Worm (Caenorhabditis elegans) whole organism, L2 larva: ENCODE results near the gene F07A11.4.
A peak's percentile ranks its signal among the peaks of the same experiment; 100 is the strongest.

Experiments used
- C34F6.9 ChIP-seq: fragments of 150-350 bp; optimal IDR thresholded peaks from 2 replicates; lab custom pipeline; 2014; ENCODE audit warnings: missing biosample characterization, missing genetic modification characterization
- F13H6.1 ChIP-seq: sonication (generic microtip); optimal IDR thresholded peaks from 2 replicates; lab custom pipeline; 2016; ENCODE audit warnings: missing genetic modification characterization, missing compliant biosample characterization
- R02D3.7 ChIP-seq: fragments of 150-350 bp; optimal IDR thresholded peaks from 2 replicates; lab custom pipeline; 2014; ENCODE audit warnings: missing biosample characterization, missing genetic modification characterization
- Y55F3AM.14 ChIP-seq: fragments of 200-800 bp; sonication (Bioruptor generic); optimal IDR thresholded peaks from 2 replicates; lab custom pipeline; 2018; ENCODE audit warnings: mild to moderate bottlenecking, missing genetic modification characterization, missing compliant biosample characterization
- ZK546.5 ChIP-seq: sonication (generic microtip); optimal IDR thresholded peaks from 2 replicates; lab custom pipeline; 2017; ENCODE audit warnings: missing biosample characterization, missing genetic modification characterization
- alr-1 ChIP-seq: fragments of 150-350 bp; optimal IDR thresholded peaks from 2 replicates; lab custom pipeline; 2014; ENCODE audit warnings: missing biosample characterization, missing genetic modification characterization
- aly-2 ChIP-seq: fragments of 150-350 bp; optimal IDR thresholded peaks from 2 replicates; lab custom pipeline; 2014; ENCODE audit warnings: missing biosample characterization, missing genetic modification characterization
- ama-1 ChIP-seq: fragments of 150-350 bp; optimal IDR thresholded peaks from 2 replicates; lab custom pipeline; 2018; ENCODE audit warnings: inconsistent platforms
- blmp-1 ChIP-seq: sonication (generic microtip); optimal IDR thresholded peaks from 2 replicates; lab custom pipeline; 2017; ENCODE audit warnings: missing genetic modification characterization, mild to moderate bottlenecking, missing compliant biosample characterization, antibody characterized with exemption, moderate library complexity; ENCODE audit not compliant: insufficient read depth
- ceh-16 ChIP-seq: fragments of 150-350 bp; optimal IDR thresholded peaks from 2 replicates; lab custom pipeline; 2014; ENCODE audit warnings: missing biosample characterization, missing genetic modification characterization
- ceh-82 ChIP-seq: fragments of 150-350 bp; optimal IDR thresholded peaks from 2 replicates; lab custom pipeline; 2014; ENCODE audit warnings: missing biosample characterization, missing genetic modification characterization
- crh-2 ChIP-seq: sonication (generic microtip); optimal IDR thresholded peaks from 2 replicates; lab custom pipeline; 2017; ENCODE audit warnings: missing biosample characterization, missing genetic modification characterization
- dmd-4 ChIP-seq: sonication (generic microtip); optimal IDR thresholded peaks from 2 replicates; lab custom pipeline; 2017; ENCODE audit warnings: missing biosample characterization, missing genetic modification characterization
- egl-27 ChIP-seq: sonication (generic microtip); optimal IDR thresholded peaks from 3 replicates; lab custom pipeline; 2017; ENCODE audit warnings: missing biosample characterization, missing genetic modification reagents, missing genetic modification characterization
- elt-1 ChIP-seq: fragments of 150-350 bp; optimal IDR thresholded peaks from 2 replicates; lab custom pipeline; 2014; ENCODE audit warnings: missing biosample characterization, missing genetic modification characterization
- elt-3 ChIP-seq: sonication (generic microtip); optimal IDR thresholded peaks from 2 replicates; lab custom pipeline; 2017; ENCODE audit warnings: missing biosample characterization, missing genetic modification characterization
- fos-1 ChIP-seq: fragments of 150-350 bp; optimal IDR thresholded peaks from 2 replicates; lab custom pipeline; 2014; ENCODE audit warnings: missing biosample characterization, missing genetic modification characterization
- lin-11 ChIP-seq: fragments of 150-350 bp; sonication (generic microtip); optimal IDR thresholded peaks from 2 replicates; lab custom pipeline; 2014; ENCODE audit warnings: missing biosample characterization, missing genetic modification characterization, inconsistent platforms, mixed read lengths
- lin-13 ChIP-seq: fragments of 150-350 bp; optimal IDR thresholded peaks from 2 replicates; lab custom pipeline; 2014; ENCODE audit warnings: missing biosample characterization, missing genetic modification reagents, missing genetic modification characterization
- lin-39 ChIP-seq: fragments of 150-350 bp; optimal IDR thresholded peaks from 2 replicates; lab custom pipeline; 2014; ENCODE audit warnings: missing biosample characterization, missing genetic modification reagents, missing genetic modification characterization
- lsy-2 ChIP-seq, 2 experiments: fragments of 150-350 bp in 1 of 2; sonication (generic microtip) in 1 of 2; optimal IDR thresholded peaks; 2 replicates each; lab custom pipeline; 2014 to 2017; ENCODE audit warnings: missing biosample characterization in 2 of 2, missing genetic modification characterization in 2 of 2
- mab-5 ChIP-seq: fragments of 150-350 bp; optimal IDR thresholded peaks from 2 replicates; lab custom pipeline; 2014; ENCODE audit warnings: missing biosample characterization, missing genetic modification characterization
- mbf-1 ChIP-seq: sonication (generic microtip); optimal IDR thresholded peaks from 2 replicates; lab custom pipeline; 2017; ENCODE audit warnings: missing biosample characterization, missing genetic modification characterization
- mdl-1 ChIP-seq, 2 experiments: fragments of 150-350 bp in 1 of 2; sonication (generic microtip) in 1 of 2; optimal IDR thresholded peaks; 2 replicates each; lab custom pipeline; 2017; ENCODE audit warnings: missing biosample characterization in 2 of 2, missing genetic modification characterization in 2 of 2
- nhr-10 ChIP-seq: sonication (generic microtip); optimal IDR thresholded peaks from 2 replicates; lab custom pipeline; 2017; ENCODE audit warnings: missing biosample characterization, missing genetic modification characterization
- nhr-129 ChIP-seq: fragments of 150-350 bp; optimal IDR thresholded peaks from 2 replicates; lab custom pipeline; 2014; ENCODE audit warnings: missing biosample characterization, missing genetic modification characterization
- nhr-21 ChIP-seq: fragments of 150-350 bp; optimal IDR thresholded peaks from 2 replicates; lab custom pipeline; 2014; ENCODE audit warnings: missing biosample characterization, missing genetic modification characterization
- nhr-23 ChIP-seq: fragments of 150-350 bp; optimal IDR thresholded peaks from 2 replicates; lab custom pipeline; 2014; ENCODE audit warnings: missing biosample characterization, missing genetic modification reagents, missing genetic modification characterization
- nhr-237 ChIP-seq: fragments of 150-350 bp; optimal IDR thresholded peaks from 2 replicates; lab custom pipeline; 2014; ENCODE audit warnings: missing biosample characterization, missing genetic modification characterization
- nhr-25 ChIP-seq: fragments of 150-350 bp; sonication (generic microtip); optimal IDR thresholded peaks from 3 replicates; lab custom pipeline; 2014; ENCODE audit warnings: missing biosample characterization, missing genetic modification characterization
- nhr-6 ChIP-seq: fragments of 150-350 bp; optimal IDR thresholded peaks from 2 replicates; lab custom pipeline; 2014; ENCODE audit warnings: missing biosample characterization, missing genetic modification characterization
- peb-1 ChIP-seq: fragments of 150-350 bp; optimal IDR thresholded peaks from 2 replicates; lab custom pipeline; 2014; ENCODE audit warnings: missing biosample characterization, missing genetic modification characterization
- sem-4 ChIP-seq: fragments of 150-350 bp; optimal IDR thresholded peaks from 2 replicates; lab custom pipeline; 2014; ENCODE audit warnings: missing biosample characterization, missing genetic modification reagents, missing genetic modification characterization
- skn-1 ChIP-seq: sonication (generic microtip); optimal IDR thresholded peaks from 2 replicates; lab custom pipeline; 2017; ENCODE audit warnings: missing biosample characterization, missing genetic modification characterization
- sma-3 ChIP-seq: sonication (generic microtip); optimal IDR thresholded peaks from 2 replicates; lab custom pipeline; 2016; ENCODE audit warnings: missing genetic modification reagents, missing genetic modification characterization, missing compliant biosample characterization
- sma-9 ChIP-seq, 2 experiments: fragments of 150-350 bp in 1 of 2; sonication (generic microtip) in 1 of 2; optimal IDR thresholded peaks; 2 replicates each; lab custom pipeline; 2014 to 2016; ENCODE audit warnings: missing genetic modification characterization in 2 of 2, mild to moderate bottlenecking in 1 of 2, missing biosample characterization in 1 of 2, missing compliant biosample characterization in 1 of 2, missing genetic modification reagents in 1 of 2, moderate library complexity in 1 of 2
- unc-39 ChIP-seq: fragments of 150-350 bp; optimal IDR thresholded peaks from 2 replicates; lab custom pipeline; 2014; ENCODE audit warnings: missing biosample characterization, missing genetic modification characterization
- unc-55 ChIP-seq: fragments of 150-350 bp; sonication (generic microtip); optimal IDR thresholded peaks from 3 replicates; lab custom pipeline; 2014; ENCODE audit warnings: missing biosample characterization, missing genetic modification reagents, missing genetic modification characterization
- unc-62 ChIP-seq: fragments of 150-350 bp; optimal IDR thresholded peaks from 2 replicates; lab custom pipeline; 2014; ENCODE audit warnings: missing biosample characterization, missing genetic modification reagents, missing genetic modification characterization
- zag-1 ChIP-seq: fragments of 150-350 bp; optimal IDR thresholded peaks from 2 replicates; lab custom pipeline; 2014; ENCODE audit warnings: missing biosample characterization, missing genetic modification characterization
- ztf-1 ChIP-seq: fragments of 200-800 bp; sonication (Bioruptor generic); conservative IDR thresholded peaks from 2 replicates; pipeline ENCODE4 v1.3.6; 2022; ENCODE audit warnings: missing genetic modification characterization, missing compliant biosample characterization
- ztf-11 ChIP-seq: sonication (generic microtip); optimal IDR thresholded peaks from 2 replicates; lab custom pipeline; 2017; ENCODE audit warnings: missing biosample characterization, missing genetic modification characterization
- ztf-4 ChIP-seq: fragments of 150-350 bp; optimal IDR thresholded peaks from 2 replicates; lab custom pipeline; 2014; ENCODE audit warnings: missing biosample characterization, missing genetic modification characterization

F07A11.4 gene

ce11 chrII:11632689-11633088 is 31.9 kb downstream of the F07A11.4 start:
- TF ChIP-seq crh-2 (tag; lab: Kevin White, UChicago) = peak; percentile 38
- no peak for TF ChIP-seq ama-1 (lab: Kevin White, UChicago)
- peak; percentile 43 for TF ChIP-seq nhr-21
- TF ChIP-seq egl-27 (tag; lab: Kevin White, UChicago) = peak; percentile 41
- peak; percentile 47 for TF ChIP-seq nhr-25 (tag; lab: Kevin White, UChicago)
- TF ChIP-seq lsy-2 (tag; optimal IDR thresholded peaks at IDR 0.05; lab: Kevin White, UChicago) = peak in 1 of 2 experiments; percentile 41
- TF ChIP-seq fos-1 (tag; lab: Kevin White, UChicago) = peak; percentile 50
- peak; percentile 61 for TF ChIP-seq C34F6.9 (tag; lab: Kevin White, UChicago)
- no peak for TF ChIP-seq ZK546.5 (tag; lab: Kevin White, UChicago)
- TF ChIP-seq unc-55 (GFP tag; lab: Kevin White, UChicago) = peak; percentile 54
- TF ChIP-seq unc-39 = no peak
- no peak for TF ChIP-seq sem-4 (tag; lab: Kevin White, UChicago)
- TF ChIP-seq F13H6.1 = peak; percentile 67
- TF ChIP-seq nhr-6 (tag; lab: Kevin White, UChicago) = no peak
- TF ChIP-seq blmp-1 (tag; lab: Kevin White, UChicago) = peak; percentile 44
- no peak for TF ChIP-seq lin-11 (tag; lab: Kevin White, UChicago)
- TF ChIP-seq nhr-129 (tag; lab: Kevin White, UChicago) = peak; percentile 80
- TF ChIP-seq zag-1 (tag; lab: Kevin White, UChicago) = no peak
- TF ChIP-seq ztf-11 (tag; lab: Kevin White, UChicago) = no peak
- peak; percentile 5 to 27 for TF ChIP-seq mdl-1 (tag; optimal IDR thresholded peaks at IDR 0.05; lab: Kevin White, UChicago)
- peak; percentile 77 for TF ChIP-seq sma-9 (GFP tag; optimal IDR thresholded peaks at IDR 0.05; lab: Kevin White, UChicago)
- TF ChIP-seq sma-9 (tag; optimal IDR thresholded peaks at IDR 0.05; lab: Kevin White, UChicago) = no peak
- TF ChIP-seq nhr-23 (tag; lab: Kevin White, UChicago) = no peak
- TF ChIP-seq R02D3.7 (tag; lab: Kevin White, UChicago) = no peak
- TF ChIP-seq sma-3 (GFP tag; lab: Kevin White, UChicago) = peak; percentile 15
- peak; percentile 15 for TF ChIP-seq lin-13 (GFP tag; lab: Kevin White, UChicago)

- no peak for TF ChIP-seq peb-1 (tag; lab: Kevin White, UChicago)
- no peak for TF ChIP-seq sma-9 (GFP tag; optimal IDR thresholded peaks at IDR 0.05; lab: Kevin White, UChicago)
- no peak for TF ChIP-seq sma-9 (tag; optimal IDR thresholded peaks at IDR 0.05; lab: Kevin White, UChicago)
- no peak for TF ChIP-seq unc-39
- no peak for TF ChIP-seq nhr-237 (tag; lab: Kevin White, UChicago)
- TF ChIP-seq elt-1 (tag; lab: Kevin White, UChicago) = no peak
- TF ChIP-seq dmd-4 = no peak
- TF ChIP-seq lin-11 (tag; lab: Kevin White, UChicago) = no peak
- no peak for TF ChIP-seq lin-39
- no peak for TF ChIP-seq aly-2 (tag; lab: Kevin White, UChicago)
- no peak for TF ChIP-seq ceh-82
These were observed 32.7 kb downstream of the F07A11.4 start, which contains the start of gene din-1 for ce11 chrII:11633509-11633908. din-1 (minus strand) TSS chrII:11633609.

ce11 chrII:11634057-11634676 is 33.4 kb downstream of the F07A11.4 start:
- TF ChIP-seq ztf-1 (GFP tag; lab: Robert Waterston, UW) = no peak
- TF ChIP-seq alr-1 (tag; lab: Kevin White, UChicago) = no peak
- no peak for TF ChIP-seq ceh-16 (tag; lab: Kevin White, UChicago)
- peak; percentile 90 for TF ChIP-seq crh-2 (tag; lab: Kevin White, UChicago)
- TF ChIP-seq ZK546.5 (tag; lab: Kevin White, UChicago) = no peak
- TF ChIP-seq unc-62 (GFP tag; lab: Kevin White, UChicago) = no peak
- no peak for TF ChIP-seq ztf-11 (tag; lab: Kevin White, UChicago)
- TF ChIP-seq skn-1 (tag; lab: Kevin White, UChicago) = no peak
- peak; percentile 96 for TF ChIP-seq F13H6.1
- no peak for TF ChIP-seq aly-2 (tag; lab: Kevin White, UChicago)
- peak; percentile 58 to 74 for TF ChIP-seq lsy-2 (tag; optimal IDR thresholded peaks at IDR 0.05; lab: Kevin White, UChicago)
- TF ChIP-seq sma-3 (GFP tag; lab: Kevin White, UChicago) = peak; percentile 90
- TF ChIP-seq sma-9 (GFP tag; optimal IDR thresholded peaks at IDR 0.05; lab: Kevin White, UChicago) = peak; percentile 93
- no peak for TF ChIP-seq sma-9 (tag; optimal IDR thresholded peaks at IDR 0.05; lab: Kevin White, UChicago)
- TF ChIP-seq nhr-23 (tag; lab: Kevin White, UChicago) = no peak
- TF ChIP-seq nhr-10 (tag; lab: Kevin White, UChicago) = no peak
- peak; percentile 89 for TF ChIP-seq nhr-25 (tag; lab: Kevin White, UChicago)
- TF ChIP-seq dmd-4 = no peak
- TF ChIP-seq nhr-21 = peak; percentile 87
- peak; percentile 89 for TF ChIP-seq egl-27 (tag; lab: Kevin White, UChicago)
- no peak for TF ChIP-seq elt-3 (tag; lab: Kevin White, UChicago)
- peak; percentile 83 for TF ChIP-seq blmp-1 (tag; lab: Kevin White, UChicago)
- peak; percentile 95 for TF ChIP-seq nhr-129 (tag; lab: Kevin White, UChicago)
- no peak for TF ChIP-seq lin-39
- peak; percentile 87 to 94 for TF ChIP-seq mdl-1 (tag; optimal IDR thresholded peaks at IDR 0.05; lab: Kevin White, UChicago)
- TF ChIP-seq nhr-237 (tag; lab: Kevin White, UChicago) = no peak
- TF ChIP-seq C34F6.9 (tag; lab: Kevin White, UChicago) = peak; percentile 87
- TF ChIP-seq sem-4 (tag; lab: Kevin White, UChicago) = peak; percentile 87
- peak; percentile 62 for TF ChIP-seq nhr-6 (tag; lab: Kevin White, UChicago)
- peak; percentile 86 for TF ChIP-seq zag-1 (tag; lab: Kevin White, UChicago)
- peak; percentile 91 for TF ChIP-seq Y55F3AM.14
- TF ChIP-seq R02D3.7 (tag; lab: Kevin White, UChicago) = no peak
- TF ChIP-seq unc-39 = no peak
- peak; percentile 78 for TF ChIP-seq ama-1 (lab: Kevin White, UChicago)
- TF ChIP-seq mab-5 (tag; lab: Kevin White, UChicago) = peak; percentile 86
- TF ChIP-seq ztf-4 = peak; percentile 79
- TF ChIP-seq mbf-1 (tag; lab: Kevin White, UChicago) = no peak
- no peak for TF ChIP-seq peb-1 (tag; lab: Kevin White, UChicago)
